Fruit fly (Drosophila melanogaster) whole organism, pupa: ENCODE data around the gene sing.

ENCODE experiments used
- CG10348 ChIP-seq: fragments of 200-800 bp; sonication (Bioruptor generic); IDR thresholded peaks from 2 replicates; pipeline ENCODE4 v1.3.6; 2022; ENCODE audit warnings: missing biosample characterization, missing genetic modification characterization
- CG12605 ChIP-seq: fragments of 200-800 bp; sonication (Bioruptor generic); IDR thresholded peaks from 2 replicates; pipeline ENCODE4 v1.3.6; 2022; ENCODE audit warnings: missing biosample characterization, missing genetic modification characterization
- CG13204 ChIP-seq: fragments of 200-800 bp; sonication (Bioruptor generic); optimal IDR thresholded peaks from 2 replicates; lab custom pipeline; 2018; ENCODE audit warnings: missing biosample characterization, mild to moderate bottlenecking, missing genetic modification characterization, moderate library complexity
- CG14655 ChIP-seq: fragments of 200-800 bp; sonication (Bioruptor generic); optimal IDR thresholded peaks from 3 replicates; lab custom pipeline; 2017; ENCODE audit warnings: mild to moderate bottlenecking, missing biosample characterization, missing genetic modification reagents, missing genetic modification characterization
- CG15710 ChIP-seq: fragments of 200-800 bp; sonication (Bioruptor generic); optimal IDR thresholded peaks from 2 replicates; lab custom pipeline; 2018; ENCODE audit warnings: missing biosample characterization, mild to moderate bottlenecking, missing genetic modification characterization, moderate library complexity
- CG17806 ChIP-seq: fragments of 200-800 bp; sonication (Bioruptor generic); optimal IDR thresholded peaks from 2 replicates; lab custom pipeline; 2018; ENCODE audit warnings: missing biosample characterization, mild to moderate bottlenecking, missing genetic modification characterization, moderate library complexity
- CG32121 ChIP-seq: fragments of 200-800 bp; sonication (Bioruptor generic); IDR thresholded peaks from 2 replicates; pipeline ENCODE4 v1.3.6; 2022; ENCODE audit warnings: missing biosample characterization, missing genetic modification characterization
- CG34367 ChIP-seq: fragments of 200-800 bp; sonication (Bioruptor generic); optimal IDR thresholded peaks from 2 replicates; lab custom pipeline; 2018; ENCODE audit warnings: missing biosample characterization, mild to moderate bottlenecking, missing genetic modification characterization
- CG4496 ChIP-seq: fragments of 200-800 bp; sonication (Bioruptor generic); IDR thresholded peaks from 3 replicates; pipeline ENCODE4 v1.3.6; 2022; ENCODE audit warnings: missing biosample characterization, missing genetic modification characterization
- CG8159 ChIP-seq: fragments of 200-800 bp; sonication (Bioruptor generic); optimal IDR thresholded peaks from 3 replicates; lab custom pipeline; 2018; ENCODE audit warnings: missing biosample characterization, mild to moderate bottlenecking, missing genetic modification characterization, moderate library complexity
- CG8301 ChIP-seq: fragments of 200-800 bp; sonication (Bioruptor generic); optimal IDR thresholded peaks from 2 replicates; lab custom pipeline; 2018; ENCODE audit warnings: missing biosample characterization, mild to moderate bottlenecking, missing genetic modification characterization
- CG9948 ChIP-seq: fragments of 200-800 bp; sonication (Bioruptor generic); optimal IDR thresholded peaks from 2 replicates; lab custom pipeline; 2018; ENCODE audit warnings: missing biosample characterization, mild to moderate bottlenecking, missing genetic modification characterization, moderate library complexity
- D1 ChIP-seq: fragments of 200-800 bp; sonication (Bioruptor generic); optimal IDR thresholded peaks from 2 replicates; lab custom pipeline; 2018; ENCODE audit warnings: missing biosample characterization, mild to moderate bottlenecking, missing genetic modification characterization, moderate library complexity
- EcR ChIP-seq: fragments of 200-800 bp; sonication (Bioruptor generic); optimal IDR thresholded peaks from 3 replicates; lab custom pipeline; 2019; ENCODE audit warnings: missing biosample characterization, missing genetic modification characterization, mild to moderate bottlenecking, moderate library complexity, missing genetic modification reagents
- Ets98B ChIP-seq: fragments of 200-800 bp; sonication (Bioruptor generic); IDR thresholded peaks from 2 replicates; pipeline ENCODE4 v1.3.6; 2022; ENCODE audit warnings: missing biosample characterization, missing genetic modification characterization
- Pif1A ChIP-seq: fragments of 200-800 bp; sonication (Bioruptor generic); optimal IDR thresholded peaks from 3 replicates; lab custom pipeline; 2016; ENCODE audit warnings: missing biosample characterization, missing genetic modification characterization
- Pif1B ChIP-seq: fragments of 200-800 bp; sonication (Bioruptor generic); optimal IDR thresholded peaks from 3 replicates; lab custom pipeline; 2016; ENCODE audit warnings: missing biosample characterization, missing genetic modification characterization
- Snoo ChIP-seq: fragments of 200-800 bp; sonication (Bioruptor generic); optimal IDR thresholded peaks from 3 replicates; lab custom pipeline; 2017; ENCODE audit warnings: missing biosample characterization, mild to moderate bottlenecking, missing genetic modification characterization, inconsistent platforms
- fd96Ca ChIP-seq: fragments of 200-800 bp; sonication (Bioruptor generic); IDR thresholded peaks from 3 replicates; pipeline ENCODE4 v1.3.6; 2022; ENCODE audit warnings: missing biosample characterization, missing genetic modification characterization
- gl ChIP-seq: fragments of 200-800 bp; sonication (Bioruptor generic); optimal IDR thresholded peaks from 2 replicates; lab custom pipeline; 2018; ENCODE audit warnings: missing biosample characterization, mild to moderate bottlenecking, missing genetic modification characterization
- rn ChIP-seq: fragments of 200-800 bp; sonication (Bioruptor generic); IDR thresholded peaks from 2 replicates; pipeline ENCODE4 v1.3.6; 2022; ENCODE audit warnings: missing biosample characterization, missing genetic modification characterization

sing gene

dm6 chrX:16691440-16691839 is 12.3 kb downstream of the sing start:
- TF ChIP-seq Pif1A (GFP tag; lab: Kevin White, UChicago) (peak; percentile 77), rn (GFP tag; lab: Robert Waterston, UW) (peak; percentile 66), CG12605 (peak; percentile 87), CG32121 (GFP tag; lab: Robert Waterston, UW) (peak; percentile 90), CG8159 (tag; lab: Kevin White, UChicago) (peak; percentile 62), gl (peak; percentile 43), EcR (GFP tag; lab: Kevin White, UChicago) (no peak), CG8301 (tag; lab: Kevin White, UChicago) (peak; percentile 79), CG14655 (peak; percentile 81), Ets98B (GFP tag; lab: Robert Waterston, UW) (peak; percentile 90), CG4496 (GFP tag; lab: Robert Waterston, UW) (peak; percentile 95), Snoo (peak; percentile 48), D1 (tag; lab: Kevin White, UChicago) (no peak), Pif1B (peak; percentile 65), CG34367 (tag; lab: Kevin White, UChicago) (peak; percentile 68), CG17806 (tag; lab: Kevin White, UChicago) (peak; percentile 62), fd96Ca (peak; percentile 90), CG9948 (peak; percentile 61), CG15710 (tag; lab: Kevin White, UChicago) (peak; percentile 74), CG10348 (GFP tag; lab: Robert Waterston, UW) (peak; percentile 19; the same call in 1 of the 2 replicates), CG13204 (GFP tag; lab: Kevin White, UChicago) (no peak)

dm6 chrX:16692325-16692724 is 13.2 kb downstream of the sing start:
- no peak for TF ChIP-seq Pif1B
- TF ChIP-seq Snoo = no peak
- no peak for TF ChIP-seq EcR (GFP tag; lab: Kevin White, UChicago)
- TF ChIP-seq CG17806 (tag; lab: Kevin White, UChicago) = no peak
- no peak for TF ChIP-seq CG14655
- no peak for TF ChIP-seq CG10348 (GFP tag; lab: Robert Waterston, UW)
- no peak for TF ChIP-seq rn (GFP tag; lab: Robert Waterston, UW)
- TF ChIP-seq CG4496 (GFP tag; lab: Robert Waterston, UW) = no peak
- TF ChIP-seq CG15710 (tag; lab: Kevin White, UChicago) = no peak
- no peak for TF ChIP-seq Ets98B (GFP tag; lab: Robert Waterston, UW)
- TF ChIP-seq CG12605 = no peak
- TF ChIP-seq Pif1A (GFP tag; lab: Kevin White, UChicago) = no peak

dm6 chrX:16693805-16694387 is 14.8 kb downstream of the sing start:
- TF ChIP-seq CG13204 (GFP tag; lab: Kevin White, UChicago) = peak; percentile 55
- TF ChIP-seq CG4496 (GFP tag; lab: Robert Waterston, UW) = 0 out of 3 replicates have a peak, but pooled peaks have one; percentile 25
- no peak for TF ChIP-seq fd96Ca

dm6 chrX:16694477-16694876 is 15.4 kb downstream of the sing start:
- no peak for TF ChIP-seq CG17806 (tag; lab: Kevin White, UChicago)
- no peak for TF ChIP-seq Snoo
- peak; percentile 9 for TF ChIP-seq CG14655
- TF ChIP-seq, all 21 proteins: peak for 1

dm6 chrX:16694959-16695358 is 15.9 kb downstream of the sing start, which contains the start of gene Septin4:
Gene Septin4 (minus strand): TSS chrX:16695173.
- no peak for TF ChIP-seq CG13204 (GFP tag; lab: Kevin White, UChicago)
- TF ChIP-seq CG4496 (GFP tag; lab: Robert Waterston, UW) = 0 out of 3 replicates have a peak, but pooled peaks have one; percentile 28

- TF ChIP-seq CG8301 (tag; lab: Kevin White, UChicago) (no peak), CG34367 (tag; lab: Kevin White, UChicago) (no peak), CG13204 (GFP tag; lab: Kevin White, UChicago) (no peak), fd96Ca (no peak), CG17806 (tag; lab: Kevin White, UChicago) (no peak), D1 (tag; lab: Kevin White, UChicago) (no peak), CG12605 (no peak), Pif1B (no peak), EcR (GFP tag; lab: Kevin White, UChicago) (no peak), Snoo (no peak)
Observed at dm6 chrX:16695658-16696181, 16.6 kb downstream of the sing start, which contains the start of gene CG4678. Gene CG4678 (plus strand): TSS chrX:16696131.
